Fruit fly (Drosophila melanogaster): Measurements from ENCODE around the gene dpr19.

Gene dpr19

dm6 chr2L:10387869-10388726 lies 12.1 kb downstream of the dpr19 start, which contains the start of gene da (continued):
- TF ChIP-seq Abd-B (GFP tag; optimal IDR thresholded peaks at IDR 0.05) (no peak), dpn (GFP tag; optimal IDR thresholded peaks at IDR 0.05) (peak; percentile 63 to 69), mld (GFP tag; IDR thresholded peaks at IDR 0.05; ENCODE audit: partially characterized antibody) (no peak), phol (tag; optimal IDR thresholded peaks at IDR 0.05) (peak; percentile 100), CG11696 (GFP tag; IDR thresholded peaks at IDR 0.05) (no peak), sqz (GFP tag; optimal IDR thresholded peaks at IDR 0.05) (no peak), mam (GFP tag; optimal IDR thresholded peaks at IDR 0.05) (peak; percentile 70), CG12071 (GFP tag; optimal IDR thresholded peaks at IDR 0.05) (no peak), CG17328 (GFP tag; IDR thresholded peaks at IDR 0.05) (peak; percentile 55), kah (GFP tag; optimal IDR thresholded peaks at IDR 0.05) (peak; percentile 7), CG4617 (GFP tag; optimal IDR thresholded peaks at IDR 0.05; ENCODE audit: borderline replicate concordance) (peak; percentile 49), Ets97D (GFP tag; optimal IDR thresholded peaks at IDR 0.05) (peak; percentile 95), zen (tag; optimal IDR thresholded peaks at IDR 0.05) (peak; percentile 57), Rx (GFP tag; IDR thresholded peaks at IDR 0.05) (no peak; the same call in 1 of the 2 replicates), CG4854 (GFP tag; optimal IDR thresholded peaks at IDR 0.05) (peak; percentile 8), Tbp (GFP tag; optimal IDR thresholded peaks at IDR 0.05) (no peak), fru (optimal IDR thresholded peaks at IDR 0.05) (no peak), lab (GFP tag; optimal IDR thresholded peaks at IDR 0.05) (no peak), bbx (GFP tag; IDR thresholded peaks at IDR 0.05; ENCODE audit: partially characterized antibody) (peak; percentile 60), CG14050 (GFP tag; IDR thresholded peaks at IDR 0.05) (no peak), CG4707 (GFP tag; optimal IDR thresholded peaks at IDR 0.05) (no peak), prd (optimal IDR thresholded peaks at IDR 0.05) (no peak), prd (GFP tag; IDR thresholded peaks at IDR 0.05) (peak; percentile 74), Hey (tag; optimal IDR thresholded peaks at IDR 0.05) (no peak), CG3995 (GFP tag; optimal IDR thresholded peaks at IDR 0.05) (peak; percentile 63), ham (GFP tag; IDR thresholded peaks at IDR 0.05) (no peak), CG11695 (GFP tag; IDR thresholded peaks at IDR 0.05) (0 out of 3 replicates have a peak, but pooled peaks have one; percentile 38), fd96Cb (tag; optimal IDR thresholded peaks at IDR 0.05) (peak; percentile 64), nerfin-1 (tag; optimal IDR thresholded peaks at IDR 0.05) (peak; percentile 31), slbo (GFP tag; IDR thresholded peaks at IDR 0.05) (peak; percentile 74), CG14441 (GFP tag; IDR thresholded peaks at IDR 0.05) (peak; percentile 59), Mrtf (GFP tag; IDR thresholded peaks at IDR 0.05) (no peak; the same call in 2 of the 3 replicates), Elba2 (GFP tag; optimal IDR thresholded peaks at IDR 0.05) (no peak), CHES-1-like (GFP tag; optimal IDR thresholded peaks at IDR 0.05) (peak; percentile 60), Dp (GFP tag; optimal IDR thresholded peaks at IDR 0.05) (peak; percentile 14), tx (GFP tag; optimal IDR thresholded peaks at IDR 0.05) (peak; percentile 44), CrebB (tag; optimal IDR thresholded peaks at IDR 0.05) (peak; percentile 43), CG4404 (GFP tag; IDR thresholded peaks at IDR 0.05) (no peak), abd-A (tag; optimal IDR thresholded peaks at IDR 0.05) (no peak), MESR4 (GFP tag; optimal IDR thresholded peaks at IDR 0.05) (peak; percentile 91), Lpt (GFP tag; optimal IDR thresholded peaks at IDR 0.05) (no peak), CG14860 (GFP tag; IDR thresholded peaks at IDR 0.05; ENCODE audit: partially characterized antibody) (no peak), Ada2b (GFP tag; IDR thresholded peaks at IDR 0.05) (peak; percentile 61), CG2889 (GFP tag; IDR thresholded peaks at IDR 0.05) (no peak), Xbp1 (GFP tag; optimal IDR thresholded peaks at IDR 0.05) (peak; percentile 73), Hr51 (GFP tag; optimal IDR thresholded peaks at IDR 0.05) (peak; percentile 39 to 46), disco-r (GFP tag; optimal IDR thresholded peaks at IDR 0.05) (no peak), emc (GFP tag; optimal IDR thresholded peaks at IDR 0.05) (peak; percentile 20), pros (GFP tag; optimal IDR thresholded peaks at IDR 0.05) (no peak)
